Worm (Caenorhabditis elegans): ENCODE measurements around the gene nep-2.

ce11 chrII:2734266-2734665 lies 8.7 kb upstream of the nep-2 start:
- TF ChIP-seq nhr-76 (tag; optimal IDR thresholded peaks at IDR 0.05) (no peak), unc-120 (tag; optimal IDR thresholded peaks at IDR 0.05; ENCODE audit: poor library complexity, severe bottlenecking) (no peak), lin-13 (tag; optimal IDR thresholded peaks at IDR 0.05) (no peak), zip-8 (tag; optimal IDR thresholded peaks at IDR 0.05) (no peak), ztf-11 (tag; optimal IDR thresholded peaks at IDR 0.05) (no peak), drap-1 (GFP tag; optimal IDR thresholded peaks at IDR 0.05) (no peak), unc-39 (tag; optimal IDR thresholded peaks at IDR 0.05) (no peak), nhr-28 (tag; optimal IDR thresholded peaks at IDR 0.05) (no peak), nhr-237 (tag; optimal IDR thresholded peaks at IDR 0.05) (no peak), lsy-2 (tag; optimal IDR thresholded peaks at IDR 0.05) (no peak), blmp-1 (tag; optimal IDR thresholded peaks at IDR 0.05) (no peak), elt-3 (tag; optimal IDR thresholded peaks at IDR 0.05) (no peak), mab-5 (tag; optimal IDR thresholded peaks at IDR 0.05) (no peak)
